Fruit fly (Drosophila melanogaster) whole organism, embryonic: ENCODE data around the gene Pgant8.

Experiments used
- Atf6 ChIP-seq: fragments of 200-800 bp; sonication (Bioruptor generic); IDR thresholded peaks from 2 replicates; pipeline ENCODE4 v1.3.6; 2022; ENCODE audit warnings: missing biosample characterization, missing genetic modification characterization
- BEAF-32 ChIP-seq: fragments of 200-800 bp; sonication (Bioruptor generic); optimal IDR thresholded peaks from 3 replicates; lab custom pipeline; 2017; ENCODE audit warnings: missing biosample characterization, missing genetic modification characterization, mild to moderate bottlenecking, moderate library complexity, missing genetic modification reagents
- BtbVII ChIP-seq: fragments of 200-800 bp; sonication (Bioruptor generic); optimal IDR thresholded peaks from 3 replicates; lab custom pipeline; 2017; ENCODE audit warnings: missing biosample characterization, mild to moderate bottlenecking, missing genetic modification characterization
- CG10462 ChIP-seq: fragments of 200-800 bp; sonication (Bioruptor generic); optimal IDR thresholded peaks from 2 replicates; lab custom pipeline; 2016; ENCODE audit warnings: missing biosample characterization, missing genetic modification characterization
- CG11085 ChIP-seq: fragments of 200-800 bp; sonication (Bioruptor generic); IDR thresholded peaks from 2 replicates; pipeline ENCODE4 v1.3.6; 2022; ENCODE audit warnings: missing biosample characterization, missing genetic modification characterization
- CG11723 ChIP-seq: fragments of 200-800 bp; sonication (Bioruptor generic); optimal IDR thresholded peaks from 2 replicates; lab custom pipeline; 2017; ENCODE audit warnings: missing biosample characterization, mild to moderate bottlenecking, missing genetic modification characterization
- CG14050 ChIP-seq: fragments of 200-800 bp; sonication (Bioruptor generic); IDR thresholded peaks from 3 replicates; pipeline ENCODE4 v1.3.6; 2022; ENCODE audit warnings: missing biosample characterization, missing genetic modification characterization
- CG14710 ChIP-seq: fragments of 200-800 bp; sonication (Bioruptor generic); optimal IDR thresholded peaks from 3 replicates; lab custom pipeline; 2019; ENCODE audit warnings: missing biosample characterization, mild to moderate bottlenecking, missing genetic modification characterization, moderate library complexity
- CG16779 ChIP-seq: fragments of 200-800 bp; sonication (Bioruptor generic); IDR thresholded peaks from 2 replicates; pipeline ENCODE4 v1.3.6; 2022; ENCODE audit warnings: missing biosample characterization, missing genetic modification characterization
- CG17186 ChIP-seq: fragments of 200-800 bp; sonication (Bioruptor generic); optimal IDR thresholded peaks from 3 replicates; lab custom pipeline; 2017; ENCODE audit warnings: missing biosample characterization, missing genetic modification reagents, missing genetic modification characterization
- CG2116 ChIP-seq: fragments of 200-800 bp; sonication (Bioruptor generic); optimal IDR thresholded peaks from 3 replicates; lab custom pipeline; 2018; ENCODE audit warnings: missing biosample characterization, mild to moderate bottlenecking, missing genetic modification characterization
- CG2199 ChIP-seq: fragments of 200-800 bp; sonication (Bioruptor generic); IDR thresholded peaks from 3 replicates; pipeline ENCODE4 v1.3.6; 2022; ENCODE audit warnings: missing biosample characterization, missing genetic modification characterization
- CG31224 ChIP-seq: fragments of 200-800 bp; sonication (Bioruptor generic); IDR thresholded peaks from 2 replicates; pipeline ENCODE4 v1.3.6; 2022; ENCODE audit warnings: missing biosample characterization, missing genetic modification characterization
- CG31388 ChIP-seq: fragments of 200-800 bp; sonication (Bioruptor generic); optimal IDR thresholded peaks from 2 replicates; lab custom pipeline; 2016; ENCODE audit warnings: missing biosample characterization, missing genetic modification characterization
- CG33213 ChIP-seq: fragments of 200-800 bp; sonication (Bioruptor generic); optimal IDR thresholded peaks from 3 replicates; lab custom pipeline; 2016; ENCODE audit warnings: missing biosample characterization, missing genetic modification characterization
- CG43689 ChIP-seq: fragments of 200-800 bp; sonication (Bioruptor generic); IDR thresholded peaks from 2 replicates; pipeline ENCODE4 v1.3.6; 2022; ENCODE audit warnings: missing biosample characterization, missing genetic modification characterization
- CG5180 ChIP-seq: fragments of 200-800 bp; sonication (Bioruptor generic); optimal IDR thresholded peaks from 3 replicates; lab custom pipeline; 2017; ENCODE audit warnings: missing biosample characterization, missing genetic modification characterization, mild to moderate bottlenecking, moderate library complexity, missing genetic modification reagents
- CG7271 ChIP-seq: fragments of 200-800 bp; sonication (Bioruptor generic); optimal IDR thresholded peaks from 2 replicates; lab custom pipeline; 2018; ENCODE audit warnings: missing biosample characterization, mild to moderate bottlenecking, missing genetic modification characterization, moderate library complexity
- CG7839 ChIP-seq: fragments of 200-800 bp; sonication (Bioruptor generic); optimal IDR thresholded peaks from 3 replicates; lab custom pipeline; 2018; ENCODE audit warnings: missing biosample characterization, mild to moderate bottlenecking, missing genetic modification characterization, moderate library complexity
- CG8290 ChIP-seq, 3 experiments: fragments of 200-800 bp; sonication (Bioruptor generic); optimal IDR thresholded peaks; 2 replicates each; lab custom pipeline; 2016 to 2019; ENCODE audit warnings: missing biosample characterization in 3 of 3, missing genetic modification characterization in 3 of 3, mild to moderate bottlenecking in 2 of 3, moderate library complexity in 1 of 3
- CG8359 ChIP-seq: fragments of 200-800 bp; sonication (Bioruptor generic); optimal IDR thresholded peaks from 2 replicates; lab custom pipeline; 2017; ENCODE audit warnings: missing biosample characterization, mild to moderate bottlenecking, missing genetic modification characterization, borderline replicate concordance
- CG8478 ChIP-seq: fragments of >200 bp; optimal IDR thresholded peaks from 2 replicates; lab custom pipeline; 2018
- CG8765 ChIP-seq: fragments of 200-800 bp; sonication (Bioruptor generic); IDR thresholded peaks from 2 replicates; pipeline ENCODE4 v1.3.6; 2022; ENCODE audit warnings: missing biosample characterization, missing genetic modification characterization
- CG8944 ChIP-seq: fragments of 200-800 bp; sonication (Bioruptor generic); optimal IDR thresholded peaks from 3 replicates; lab custom pipeline; 2016; ENCODE audit warnings: missing biosample characterization, missing genetic modification characterization
- Dfd ChIP-seq, 2 experiments: fragments of >200 bp; optimal IDR thresholded peaks; 2 replicates each; lab custom pipeline; 2017; ENCODE audit warnings: missing biosample characterization in 2 of 2, missing genetic modification characterization in 2 of 2
- Fer3 ChIP-seq: fragments of 200-800 bp; sonication (Bioruptor generic); optimal IDR thresholded peaks from 2 replicates; lab custom pipeline; 2018; ENCODE audit warnings: missing biosample characterization, mild to moderate bottlenecking, missing genetic modification characterization, moderate library complexity
- Optix ChIP-seq: fragments of 200-800 bp; sonication (Bioruptor generic); IDR thresholded peaks from 3 replicates; pipeline ENCODE4 v1.3.6; 2022; ENCODE audit warnings: missing biosample characterization, missing genetic modification characterization
- Sox100B ChIP-seq: fragments of 200-800 bp; sonication (Bioruptor generic); optimal IDR thresholded peaks from 3 replicates; lab custom pipeline; 2018; ENCODE audit warnings: missing biosample characterization, mild to moderate bottlenecking, missing genetic modification characterization
- Ssrp ChIP-seq: fragments of 200-800 bp; sonication (Bioruptor generic); optimal IDR thresholded peaks from 2 replicates; lab custom pipeline; 2018; ENCODE audit warnings: missing biosample characterization, mild to moderate bottlenecking, missing genetic modification characterization, moderate library complexity
- Taf1 ChIP-seq: fragments of 200-800 bp; sonication (Bioruptor generic); IDR thresholded peaks from 2 replicates; pipeline ENCODE4 v1.3.6; 2022; ENCODE audit warnings: missing biosample characterization, missing genetic modification characterization
- amos ChIP-seq: fragments of 200-800 bp; sonication (Bioruptor generic); IDR thresholded peaks from 2 replicates; pipeline ENCODE4 v1.3.6; 2022; ENCODE audit warnings: missing biosample characterization, missing genetic modification characterization; ENCODE audit not compliant: partially characterized antibody
- cad ChIP-seq: fragments of >200 bp; optimal IDR thresholded peaks from 2 replicates; lab custom pipeline; 2017; ENCODE audit warnings: missing biosample characterization, missing genetic modification characterization
- dati ChIP-seq: fragments of 200-800 bp; sonication (Bioruptor generic); IDR thresholded peaks from 2 replicates; pipeline ENCODE4 v1.3.6; 2022; ENCODE audit warnings: missing biosample characterization, missing genetic modification characterization
- dpn ChIP-seq, 2 experiments: fragments of 200-800 bp; sonication (Bioruptor generic); optimal IDR thresholded peaks; 3 replicates each; lab custom pipeline; 2016; ENCODE audit warnings: missing biosample characterization in 2 of 2, missing genetic modification characterization in 2 of 2
- eve ChIP-seq, 2 experiments: fragments of >200 bp; optimal IDR thresholded peaks; 2 replicates each; lab custom pipeline; 2017; ENCODE audit warnings: missing biosample characterization in 2 of 2, missing genetic modification characterization in 2 of 2
- fd64A ChIP-seq: fragments of 200-800 bp; sonication (Bioruptor generic); optimal IDR thresholded peaks from 3 replicates; lab custom pipeline; 2018; ENCODE audit warnings: missing biosample characterization, mild to moderate bottlenecking, missing genetic modification characterization
- grau ChIP-seq: fragments of 200-800 bp; optimal IDR thresholded peaks from 3 replicates; lab custom pipeline; 2019; ENCODE audit warnings: missing biosample characterization, mild to moderate bottlenecking, missing genetic modification characterization, moderate library complexity
- gsb ChIP-seq: fragments of 200-800 bp; sonication (Bioruptor generic); IDR thresholded peaks from 2 replicates; pipeline ENCODE4 v1.3.6; 2022; ENCODE audit warnings: missing biosample characterization, missing genetic modification characterization
- lov ChIP-seq, 2 experiments: fragments of 200-800 bp in 1 of 2; fragments of >200 bp in 1 of 2; sonication (Bioruptor generic) in 1 of 2; IDR thresholded peaks in 1 of 2; optimal IDR thresholded peaks in 1 of 2; 2 replicates in 1 of 2; 3 replicates in 1 of 2; pipeline versions ENCODE4 v1.3.6 to Lab custom; 2017 to 2022; ENCODE audit warnings: missing biosample characterization in 1 of 2, missing genetic modification characterization in 1 of 2
- mld ChIP-seq: fragments of 200-800 bp; sonication (Bioruptor generic); IDR thresholded peaks from 3 replicates; pipeline ENCODE4 v1.3.6; 2022; ENCODE audit warnings: missing biosample characterization, missing genetic modification characterization; ENCODE audit not compliant: partially characterized antibody
- odd ChIP-seq: fragments of 200-800 bp; sonication (Bioruptor generic); optimal IDR thresholded peaks from 2 replicates; lab custom pipeline; 2017; ENCODE audit warnings: missing biosample characterization, mild to moderate bottlenecking, missing genetic modification characterization
- pfk ChIP-seq: fragments of 200-800 bp; sonication (Bioruptor generic); optimal IDR thresholded peaks from 2 replicates; lab custom pipeline; 2018; ENCODE audit warnings: missing biosample characterization, mild to moderate bottlenecking, missing genetic modification characterization, moderate library complexity
- repo ChIP-seq: fragments of 200-800 bp; sonication (Bioruptor generic); optimal IDR thresholded peaks from 2 replicates; lab custom pipeline; 2016; ENCODE audit warnings: missing biosample characterization, missing genetic modification characterization
- sc ChIP-seq, 3 experiments: fragments of >200 bp in 2 of 3; fragments of 200-800 bp in 1 of 3; sonication (Bioruptor generic) in 1 of 3; optimal IDR thresholded peaks; 2 replicates in 2 of 3; 3 replicates in 1 of 3; lab custom pipeline; 2017; ENCODE audit warnings: mild to moderate bottlenecking in 1 of 3, missing biosample characterization in 1 of 3, missing genetic modification characterization in 1 of 3, missing genetic modification reagents in 1 of 3
- tna ChIP-seq: fragments of 200-800 bp; sonication (Bioruptor generic); IDR thresholded peaks from 2 replicates; pipeline ENCODE4 v1.3.6; 2022; ENCODE audit warnings: missing biosample characterization, missing genetic modification characterization; ENCODE audit not compliant: partially characterized antibody
- unpg ChIP-seq: fragments of 200-800 bp; sonication (Bioruptor generic); optimal IDR thresholded peaks from 3 replicates; lab custom pipeline; 2018; ENCODE audit warnings: missing biosample characterization, mild to moderate bottlenecking, missing genetic modification characterization, moderate library complexity
- vnd ChIP-seq: fragments of 200-800 bp; sonication (Bioruptor generic); IDR thresholded peaks from 3 replicates; pipeline ENCODE4 v1.3.6; 2022; ENCODE audit warnings: missing biosample characterization, missing genetic modification characterization; ENCODE audit not compliant: partially characterized antibody
- zen ChIP-seq: fragments of 200-800 bp; sonication (Bioruptor generic); optimal IDR thresholded peaks from 3 replicates; lab custom pipeline; 2018; ENCODE audit warnings: missing biosample characterization, mild to moderate bottlenecking, missing genetic modification characterization, moderate library complexity

Gene Pgant8

dm6 chr3L:15715788-15716503, 32.3 kb downstream of the Pgant8 start, which contains the start of gene CG42571 (continued):
- peak; percentile 54 for TF ChIP-seq CG7271 (tag; lab: Kevin White, UChicago)
- no peak for TF ChIP-seq CG8478
- peak; percentile 28 for TF ChIP-seq CG8944
- TF ChIP-seq amos (GFP tag; lab: Robert Waterston, UW) = no peak
- TF ChIP-seq Taf1 (GFP tag; lab: Robert Waterston, UW) = no peak
- no peak for TF ChIP-seq CG31224
- TF ChIP-seq Optix (GFP tag; lab: Robert Waterston, UW) = no peak; the same call in 2 of the 3 replicates
- peak; percentile 32 for TF ChIP-seq unpg
- no peak for TF ChIP-seq CG14050 (GFP tag; lab: Robert Waterston, UW)
- peak; percentile 50 for TF ChIP-seq CG8359 (GFP tag; lab: Kevin White, UChicago)
- TF ChIP-seq repo (GFP tag; lab: Kevin White, UChicago) = peak; percentile 8
- no peak for TF ChIP-seq CG16779 (GFP tag; lab: Robert Waterston, UW)
- no peak for TF ChIP-seq dpn (GFP tag; optimal IDR thresholded peaks at IDR 0.05; lab: Kevin White, UChicago)
- peak; percentile 15 for TF ChIP-seq CG2116 (GFP tag; lab: Kevin White, UChicago)
- TF ChIP-seq CG2199 (GFP tag; lab: Robert Waterston, UW) = 0 out of 3 replicates have a peak, but pooled peaks have one; percentile 43
- peak; percentile 23 for TF ChIP-seq CG11723 (GFP tag; lab: Kevin White, UChicago)
- TF ChIP-seq eve (GFP tag; optimal IDR thresholded peaks at IDR 0.05; lab: Kevin White, UChicago) = no peak
- TF ChIP-seq tna (GFP tag; lab: Robert Waterston, UW) = no peak
- no peak for TF ChIP-seq Dfd (GFP tag; optimal IDR thresholded peaks at IDR 0.05; lab: Kevin White, UChicago)
- no peak for TF ChIP-seq lov (optimal IDR thresholded peaks at IDR 0.05; lab: Kevin White, UChicago)
- TF ChIP-seq lov (GFP tag; IDR thresholded peaks at IDR 0.05; lab: Robert Waterston, UW) = peak; percentile 52; the same call in 1 of the 3 replicates
- TF ChIP-seq fd64A (GFP tag; lab: Kevin White, UChicago) = peak; percentile 69
- no peak for TF ChIP-seq zen (tag; lab: Kevin White, UChicago)
- TF ChIP-seq cad (GFP tag; lab: Kevin White, UChicago) = no peak
- peak; percentile 65 for TF ChIP-seq grau
- no peak for TF ChIP-seq sc (optimal IDR thresholded peaks at IDR 0.05; lab: Kevin White, UChicago)
- TF ChIP-seq sc (GFP tag; optimal IDR thresholded peaks at IDR 0.05; lab: Kevin White, UChicago) = peak; percentile 64
- peak; percentile 22; the same call in 1 of the 2 replicates for TF ChIP-seq Atf6 (GFP tag; lab: Robert Waterston, UW)
- no peak for TF ChIP-seq BEAF-32 (GFP tag; lab: Kevin White, UChicago)
- TF ChIP-seq CG14710 (tag; lab: Kevin White, UChicago) = peak; percentile 36
- peak; percentile 20 for TF ChIP-seq CG10462 (GFP tag; lab: Kevin White, UChicago)
- peak; percentile 46 for TF ChIP-seq CG33213
- TF ChIP-seq Fer3 (tag; lab: Kevin White, UChicago) = no peak
- peak; percentile 53 for TF ChIP-seq odd (GFP tag; lab: Kevin White, UChicago)
- no peak for TF ChIP-seq pfk (GFP tag; lab: Kevin White, UChicago)
- no peak for TF ChIP-seq CG8765 (GFP tag; lab: Robert Waterston, UW)
- TF ChIP-seq CG11085 (GFP tag; lab: Robert Waterston, UW) = no peak
- TF ChIP-seq Sox100B (GFP tag; lab: Kevin White, UChicago) = peak; percentile 53
- no peak for TF ChIP-seq gsb (GFP tag; lab: Robert Waterston, UW)
- no peak for TF ChIP-seq CG7839 (tag; lab: Kevin White, UChicago)
- no peak for TF ChIP-seq mld (GFP tag; lab: Robert Waterston, UW)
- no peak for TF ChIP-seq CG31388 (GFP tag; lab: Kevin White, UChicago)
- no peak for TF ChIP-seq vnd (GFP tag; lab: Robert Waterston, UW)
- TF ChIP-seq dati (GFP tag; lab: Robert Waterston, UW) = no peak
- TF ChIP-seq CG8290 (GFP tag; optimal IDR thresholded peaks at IDR 0.05; lab: Kevin White, UChicago) = no peak
- TF ChIP-seq CG8290 (tag; optimal IDR thresholded peaks at IDR 0.05; lab: Kevin White, UChicago) = peak; percentile 29 to 58
- no peak for TF ChIP-seq CG43689 (GFP tag; lab: Robert Waterston, UW)
- peak; percentile 50 for TF ChIP-seq CG5180 (GFP tag; lab: Kevin White, UChicago)
- no peak for TF ChIP-seq BtbVII (GFP tag; lab: Kevin White, UChicago)
- TF ChIP-seq Ssrp (tag; lab: Kevin White, UChicago) = no peak
- peak; percentile 31 for TF ChIP-seq CG17186
